Worm (Caenorhabditis elegans) whole organism, mixed stage, embryonic: ENCODE data around the gene hda-11.

Experiments
- lin-13 ChIP-seq: fragments of 150-350 bp; optimal IDR thresholded peaks from 2 replicates; lab custom pipeline; 2014; ENCODE audit warnings: missing biosample characterization, missing genetic modification characterization
- mep-1 ChIP-seq: fragments of 150-350 bp; optimal IDR thresholded peaks from 2 replicates; lab custom pipeline; 2017; ENCODE audit warnings: missing biosample characterization, missing genetic modification reagents, missing genetic modification characterization, inconsistent platforms
- nhr-12 ChIP-seq: fragments of 150-350 bp; optimal IDR thresholded peaks from 2 replicates; lab custom pipeline; 2014; ENCODE audit warnings: missing biosample characterization, missing genetic modification characterization
- snpc-4 ChIP-seq: fragments of 150-350 bp; optimal IDR thresholded peaks from 2 replicates; lab custom pipeline; 2014; ENCODE audit warnings: missing biosample characterization, missing genetic modification characterization

DNA sequence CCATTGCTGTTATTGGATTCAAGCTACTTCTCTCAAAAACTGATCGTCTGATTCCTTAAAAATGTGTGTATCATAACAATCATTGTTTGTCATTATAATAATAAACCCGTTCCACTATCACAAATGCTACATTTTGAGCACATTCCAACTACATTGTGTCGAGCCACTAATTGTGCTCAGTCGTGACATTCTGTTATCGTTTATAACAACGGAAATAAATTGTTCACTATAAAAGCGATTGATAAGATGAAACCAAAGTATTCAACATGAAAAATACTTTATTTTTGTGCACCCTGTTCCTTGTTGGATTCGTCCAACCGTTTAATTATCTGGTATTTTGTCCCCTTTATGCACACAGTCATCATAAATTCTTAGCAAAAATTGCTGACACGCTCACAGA lies 32.8 kb upstream of the hda-11 start, which contains the start of gene ugt-33:
- TF ChIP-seq nhr-12 (no peak), lin-13 (tag; lab: Kevin White, UChicago) (no peak), mep-1 (tag; lab: Kevin White, UChicago) (no peak), snpc-4 (no peak)
